Fruit fly (Drosophila melanogaster): ENCODE results near the gene Mkp.

Gene Mkp

DNA sequence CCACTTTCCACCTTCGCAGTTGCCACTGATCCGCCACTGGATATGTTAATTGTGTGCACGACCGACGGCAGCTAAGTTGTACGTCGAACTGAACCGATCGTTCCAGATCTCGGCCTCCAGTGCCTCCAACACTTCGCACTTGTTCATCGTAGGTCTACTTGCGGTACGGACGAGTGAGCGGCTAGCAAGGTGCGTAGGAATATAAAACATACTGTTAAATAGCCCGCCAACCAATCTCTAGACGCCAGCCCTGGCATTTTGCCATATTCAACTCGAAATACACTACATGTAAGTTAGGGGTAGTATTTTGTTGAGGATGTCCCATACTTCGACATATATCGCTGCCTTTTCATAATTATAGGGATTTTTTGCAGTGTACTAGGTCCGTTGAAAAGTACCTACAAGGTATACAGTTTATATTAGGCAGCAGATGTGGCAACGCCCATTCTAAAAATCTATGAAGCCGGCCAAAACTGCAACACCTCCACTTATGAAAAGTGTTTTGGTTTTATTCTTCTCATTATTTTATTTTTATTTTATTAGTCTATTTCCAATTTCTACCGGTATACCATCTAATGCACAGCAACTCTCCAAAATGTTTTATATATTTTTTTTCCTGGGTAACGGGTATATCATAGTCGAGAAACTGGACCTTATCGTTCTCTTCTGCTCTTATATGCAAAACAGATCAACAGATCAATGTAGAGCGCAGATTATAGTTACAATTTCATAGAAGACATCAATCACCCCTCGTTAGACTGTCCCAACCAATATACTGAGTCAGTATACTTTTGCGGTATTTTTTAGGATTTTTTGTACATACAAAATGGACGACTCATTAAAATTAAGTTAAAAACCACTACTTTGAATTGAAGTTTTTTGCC, 38.9 kb upstream of the Mkp start, which contains the start of the genes pyx and CG33229 (continued):
- peak; percentile 35 for TF ChIP-seq CG17802 (tag; optimal IDR thresholded peaks at IDR 0.05)
- peak; percentile 93 for TF ChIP-seq slbo (GFP tag; IDR thresholded peaks at IDR 0.05)
- peak; percentile 83 for TF ChIP-seq hkb (optimal IDR thresholded peaks at IDR 0.05)
- TF ChIP-seq hkb (GFP tag; IDR thresholded peaks at IDR 0.05) = peak; percentile 68
- TF ChIP-seq bigmax (GFP tag; optimal IDR thresholded peaks at IDR 0.05) = no peak
- peak; percentile 56 for TF ChIP-seq Rx (GFP tag; IDR thresholded peaks at IDR 0.05)
- TF ChIP-seq danr (GFP tag; IDR thresholded peaks at IDR 0.05) = peak; percentile 73
- TF ChIP-seq CG5180 (GFP tag; optimal IDR thresholded peaks at IDR 0.05) = peak; percentile 73
- TF ChIP-seq usp (GFP tag; optimal IDR thresholded peaks at IDR 0.05) = no peak
- peak; percentile 87 for TF ChIP-seq bab2 (GFP tag; optimal IDR thresholded peaks at IDR 0.05)
- peak; percentile 36 for TF ChIP-seq en (GFP tag; optimal IDR thresholded peaks at IDR 0.05)
- peak; percentile 39 for TF ChIP-seq kah (GFP tag; optimal IDR thresholded peaks at IDR 0.05)
- peak; percentile 82 for TF ChIP-seq tx (GFP tag; optimal IDR thresholded peaks at IDR 0.05)
- peak; percentile 80 for TF ChIP-seq CG4854 (GFP tag; optimal IDR thresholded peaks at IDR 0.05)
- peak; percentile 93 for TF ChIP-seq B-H2 (GFP tag; optimal IDR thresholded peaks at IDR 0.05)
- no peak; the same call in 1 of the 2 replicates for TF ChIP-seq tna (GFP tag; IDR thresholded peaks at IDR 0.05; ENCODE audit: partially characterized antibody)
- peak; percentile 77 for TF ChIP-seq CG8359 (GFP tag; optimal IDR thresholded peaks at IDR 0.05; ENCODE audit: borderline replicate concordance)
- peak; percentile 60; the same call in 1 of the 3 replicates for TF ChIP-seq so (GFP tag; IDR thresholded peaks at IDR 0.05)
- 0 out of 4 replicates have a peak, but pooled peaks have one; percentile 26 for TF ChIP-seq Dll (GFP tag; IDR thresholded peaks at IDR 0.05; ENCODE audit: partially characterized antibody)
- TF ChIP-seq pnt (GFP tag; optimal IDR thresholded peaks at IDR 0.05) = peak; percentile 67
- TF ChIP-seq dmrt99B (tag; optimal IDR thresholded peaks at IDR 0.05) = peak; percentile 81
- TF ChIP-seq Xrp1 (GFP tag; IDR thresholded peaks at IDR 0.05) = peak; percentile 59
- TF ChIP-seq MBD-R2 (GFP tag; IDR thresholded peaks at IDR 0.05) = peak; percentile 51; the same call in 1 of the 2 replicates
- TF ChIP-seq dmrt11E (tag; optimal IDR thresholded peaks at IDR 0.05) = peak; percentile 68
- no peak for TF ChIP-seq CG7963 (GFP tag; IDR thresholded peaks at IDR 0.05; ENCODE audit: partially characterized antibody)
- no peak for TF ChIP-seq hth (optimal IDR thresholded peaks at IDR 0.05)
- peak; percentile 81 for TF ChIP-seq Sox100B (GFP tag; optimal IDR thresholded peaks at IDR 0.05)
- TF ChIP-seq CG15696 (tag; optimal IDR thresholded peaks at IDR 0.05) = peak; percentile 78
- TF ChIP-seq gem (tag; optimal IDR thresholded peaks at IDR 0.05) = peak; percentile 91
- TF ChIP-seq CG6689 (GFP tag; IDR thresholded peaks at IDR 0.05) = peak; percentile 80; the same call in 1 of the 2 replicates
- TF ChIP-seq CkIIα-i1 (GFP tag; IDR thresholded peaks at IDR 0.05) = 0 out of 2 replicates have a peak, but pooled peaks have one; percentile 11
- no peak for TF ChIP-seq p53 (GFP tag; optimal IDR thresholded peaks at IDR 0.05)
- peak; percentile 57 for TF ChIP-seq ATbp (GFP tag; optimal IDR thresholded peaks at IDR 0.05)
- peak; percentile 87 for TF ChIP-seq CG13424 (tag; optimal IDR thresholded peaks at IDR 0.05)
- no peak for TF ChIP-seq cad (GFP tag; optimal IDR thresholded peaks at IDR 0.05)
- peak; percentile 87 for TF ChIP-seq CG11504 (tag; optimal IDR thresholded peaks at IDR 0.05)
- TF ChIP-seq CG8388 (GFP tag; optimal IDR thresholded peaks at IDR 0.05) = peak; percentile 69
- peak; percentile 66 for TF ChIP-seq ttk (GFP tag; IDR thresholded peaks at IDR 0.05)
- TF ChIP-seq Hr39 (optimal IDR thresholded peaks at IDR 0.05) = no peak
- TF ChIP-seq CG8924 (tag; optimal IDR thresholded peaks at IDR 0.05) = peak; percentile 85
- TF ChIP-seq pfk (GFP tag; optimal IDR thresholded peaks at IDR 0.05) = no peak
- no peak; the same call in 1 of the 2 replicates for TF ChIP-seq Gsc (GFP tag; IDR thresholded peaks at IDR 0.05)
- peak; percentile 81 for TF ChIP-seq CG4820 (GFP tag; optimal IDR thresholded peaks at IDR 0.05)
- peak; percentile 85 for TF ChIP-seq vfl (GFP tag; optimal IDR thresholded peaks at IDR 0.05)
- TF ChIP-seq Atf6 (GFP tag; IDR thresholded peaks at IDR 0.05) = peak; percentile 75
- TF ChIP-seq nom (GFP tag; optimal IDR thresholded peaks at IDR 0.05) = peak; percentile 7
- TF ChIP-seq pb (GFP tag; optimal IDR thresholded peaks at IDR 0.05) = peak; percentile 44
- TF ChIP-seq dpn (GFP tag; optimal IDR thresholded peaks at IDR 0.05) = peak; percentile 83 to 90
- TF ChIP-seq CG6854 (GFP tag; optimal IDR thresholded peaks at IDR 0.05) = peak; percentile 19

All from whole organism, embryonic.